Worm (Caenorhabditis elegans) whole organism, mixed stage, embryonic: Measurements from ENCODE around the gene clec-156.

ENCODE experiments used
- ceh-83 ChIP-seq: fragments of 200-800 bp; sonication (Bioruptor generic); optimal IDR thresholded peaks from 2 replicates; lab custom pipeline; 2018; ENCODE audit warnings: mild to moderate bottlenecking, missing genetic modification characterization, missing compliant biosample characterization
- ces-1 ChIP-seq: fragments of 150-350 bp; optimal IDR thresholded peaks from 2 replicates; lab custom pipeline; 2014; ENCODE audit warnings: missing biosample characterization, missing genetic modification reagents, missing genetic modification characterization
- cnd-1 ChIP-seq: fragments of 200-800 bp; sonication (Bioruptor generic); optimal IDR thresholded peaks from 2 replicates; lab custom pipeline; 2018; ENCODE audit warnings: mild to moderate bottlenecking, missing genetic modification characterization, missing compliant biosample characterization
- drap-1 ChIP-seq: fragments of 200-800 bp; sonication (Bioruptor generic); optimal IDR thresholded peaks from 3 replicates; lab custom pipeline; 2018; ENCODE audit warnings: mild to moderate bottlenecking, missing genetic modification characterization, missing compliant biosample characterization
- elt-1 ChIP-seq: sonication (generic microtip); optimal IDR thresholded peaks from 2 replicates; lab custom pipeline; 2017; ENCODE audit warnings: missing genetic modification characterization, mild to moderate bottlenecking, missing compliant biosample characterization, antibody characterized with exemption, moderate library complexity, borderline replicate concordance; ENCODE audit not compliant: insufficient read depth
- flh-1 ChIP-seq: fragments of 200-800 bp; sonication (Bioruptor generic); optimal IDR thresholded peaks from 2 replicates; lab custom pipeline; 2018; ENCODE audit warnings: mild to moderate bottlenecking, missing genetic modification characterization, moderate library complexity, missing compliant biosample characterization
- lin-13 ChIP-seq: fragments of 150-350 bp; optimal IDR thresholded peaks from 2 replicates; lab custom pipeline; 2014; ENCODE audit warnings: missing biosample characterization, missing genetic modification characterization
- mab-5 ChIP-seq: fragments of 150-350 bp; optimal IDR thresholded peaks from 2 replicates; lab custom pipeline; 2014; ENCODE audit warnings: missing biosample characterization, missing genetic modification characterization
- mep-1 ChIP-seq: fragments of 150-350 bp; optimal IDR thresholded peaks from 2 replicates; lab custom pipeline; 2017; ENCODE audit warnings: missing biosample characterization, missing genetic modification reagents, missing genetic modification characterization, inconsistent platforms
- nhr-28 ChIP-seq: fragments of 150-350 bp; optimal IDR thresholded peaks from 2 replicates; lab custom pipeline; 2014; ENCODE audit warnings: missing biosample characterization, missing genetic modification characterization
- nhr-76 ChIP-seq: sonication (generic microtip); optimal IDR thresholded peaks from 2 replicates; lab custom pipeline; 2017; ENCODE audit warnings: missing biosample characterization, missing genetic modification characterization
- sem-2 ChIP-seq: fragments of 200-800 bp; sonication (Bioruptor generic); optimal IDR thresholded peaks from 2 replicates; lab custom pipeline; 2018; ENCODE audit warnings: mild to moderate bottlenecking, missing genetic modification characterization, missing compliant biosample characterization
- tbx-8 ChIP-seq: fragments of 200-800 bp; sonication (Bioruptor generic); optimal IDR thresholded peaks from 2 replicates; lab custom pipeline; 2018; ENCODE audit warnings: mild to moderate bottlenecking, missing genetic modification characterization, moderate library complexity, missing compliant biosample characterization
- unc-62 ChIP-seq: fragments of 150-350 bp; optimal IDR thresholded peaks from 2 replicates; lab custom pipeline; 2014; ENCODE audit warnings: missing biosample characterization, missing genetic modification reagents, missing genetic modification characterization

DNA sequence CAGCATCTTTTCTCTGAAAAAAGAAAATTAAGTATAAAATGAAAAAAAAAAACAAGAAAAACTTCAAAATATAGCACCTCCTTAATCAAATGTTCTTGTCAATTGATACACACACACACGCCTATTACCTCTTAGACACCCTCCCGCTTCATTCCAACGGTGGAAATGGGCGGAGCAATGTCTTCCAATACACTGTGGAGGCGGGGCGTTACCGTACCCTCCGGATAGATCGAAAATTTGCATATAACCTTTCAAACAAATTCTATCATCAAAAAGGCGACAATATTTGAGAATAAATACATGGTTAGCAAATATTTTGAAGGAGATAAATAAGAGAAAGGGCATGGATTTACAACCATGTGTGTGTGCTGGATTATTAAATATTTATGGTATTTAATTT, 34.0 kb downstream of the clec-156 start:
- TF ChIP-seq elt-1 (tag; lab: Kevin White, UChicago) (no peak), unc-62 (GFP tag; lab: Kevin White, UChicago) (no peak), nhr-28 (tag; lab: Kevin White, UChicago) (no peak), cnd-1 (tag; lab: Kevin White, UChicago) (no peak), ces-1 (no peak), ceh-83 (GFP tag; lab: Kevin White, UChicago) (no peak), flh-1 (GFP tag; lab: Kevin White, UChicago) (no peak), nhr-76 (tag; lab: Kevin White, UChicago) (no peak), lin-13 (no peak), mab-5 (tag; lab: Kevin White, UChicago) (no peak), mep-1 (tag; lab: Kevin White, UChicago) (no peak), sem-2 (no peak), drap-1 (no peak), tbx-8 (GFP tag; lab: Kevin White, UChicago) (no peak)
